Fruit fly (Drosophila melanogaster) whole organism, embryonic: ENCODE results near the gene CG34307.
A peak's percentile ranks its signal among the peaks of the same experiment; 100 is the strongest.

ENCODE experiments used
- Asciz ChIP-seq: fragments of 200-800 bp; sonication (Bioruptor generic); optimal IDR thresholded peaks from 2 replicates; lab custom pipeline; 2017; ENCODE audit warnings: missing biosample characterization, mild to moderate bottlenecking, missing genetic modification characterization, missing genetic modification reagents
- Bdp1 ChIP-seq: fragments of 200-800 bp; sonication (Bioruptor generic); optimal IDR thresholded peaks from 3 replicates; lab custom pipeline; 2016; ENCODE audit warnings: missing biosample characterization, missing genetic modification characterization
- CG10267 ChIP-seq: fragments of 200-800 bp; sonication (Bioruptor generic); optimal IDR thresholded peaks from 2 replicates; lab custom pipeline; 2018; ENCODE audit warnings: missing biosample characterization, mild to moderate bottlenecking, missing genetic modification characterization, moderate library complexity
- CG12219 ChIP-seq: fragments of 200-800 bp; sonication (Bioruptor generic); optimal IDR thresholded peaks from 3 replicates; lab custom pipeline; 2018; ENCODE audit warnings: missing biosample characterization, mild to moderate bottlenecking, missing genetic modification characterization
- CG15479 ChIP-seq: fragments of 200-800 bp; sonication (Bioruptor generic); optimal IDR thresholded peaks from 3 replicates; lab custom pipeline; 2019; ENCODE audit warnings: missing biosample characterization, mild to moderate bottlenecking, missing genetic modification characterization, moderate library complexity
- CG16863 ChIP-seq: fragments of 200-800 bp; sonication (Bioruptor generic); optimal IDR thresholded peaks from 3 replicates; lab custom pipeline; 2016; ENCODE audit warnings: missing biosample characterization, missing genetic modification characterization
- CG17385 ChIP-seq: fragments of 200-800 bp; sonication (Bioruptor generic); optimal IDR thresholded peaks from 3 replicates; lab custom pipeline; 2018; ENCODE audit warnings: missing biosample characterization, mild to moderate bottlenecking, missing genetic modification characterization
- CG17568 ChIP-seq: fragments of 200-800 bp; sonication (Bioruptor generic); optimal IDR thresholded peaks from 2 replicates; lab custom pipeline; 2018; ENCODE audit warnings: missing biosample characterization, mild to moderate bottlenecking, missing genetic modification characterization, moderate library complexity
- CG1832 ChIP-seq: fragments of 200-800 bp; sonication (Bioruptor generic); optimal IDR thresholded peaks from 2 replicates; lab custom pipeline; 2017; ENCODE audit warnings: missing biosample characterization, mild to moderate bottlenecking, missing genetic modification characterization, inconsistent platforms
- CG18599 ChIP-seq: fragments of 200-800 bp; sonication (Bioruptor generic); optimal IDR thresholded peaks from 3 replicates; lab custom pipeline; 2017; ENCODE audit warnings: missing biosample characterization, missing genetic modification characterization, mild to moderate bottlenecking, moderate library complexity, missing genetic modification reagents
- CG31388 ChIP-seq: fragments of 200-800 bp; sonication (Bioruptor generic); optimal IDR thresholded peaks from 2 replicates; lab custom pipeline; 2016; ENCODE audit warnings: missing biosample characterization, missing genetic modification characterization
- CG4854 ChIP-seq: fragments of 200-800 bp; sonication (Bioruptor generic); optimal IDR thresholded peaks from 2 replicates; lab custom pipeline; 2016; ENCODE audit warnings: missing biosample characterization, missing genetic modification characterization, inconsistent platforms
- CG6791 ChIP-seq: fragments of 200-800 bp; sonication (Bioruptor generic); IDR thresholded peaks from 3 replicates; pipeline ENCODE4 v1.3.6; 2022; ENCODE audit warnings: missing biosample characterization, missing genetic modification characterization; ENCODE audit not compliant: partially characterized antibody
- CG7271 ChIP-seq: fragments of 200-800 bp; sonication (Bioruptor generic); optimal IDR thresholded peaks from 2 replicates; lab custom pipeline; 2018; ENCODE audit warnings: missing biosample characterization, mild to moderate bottlenecking, missing genetic modification characterization, moderate library complexity
- CG7556 ChIP-seq: fragments of 200-800 bp; sonication (Bioruptor generic); optimal IDR thresholded peaks from 2 replicates; lab custom pipeline; 2017; ENCODE audit warnings: missing biosample characterization, mild to moderate bottlenecking, missing genetic modification characterization
- CG7987 ChIP-seq: fragments of 200-800 bp; sonication (Bioruptor generic); optimal IDR thresholded peaks from 2 replicates; lab custom pipeline; 2018; ENCODE audit warnings: missing biosample characterization, mild to moderate bottlenecking, missing genetic modification characterization, moderate library complexity
- CG8290 ChIP-seq, 3 experiments: fragments of 200-800 bp; sonication (Bioruptor generic); optimal IDR thresholded peaks; 2 replicates each; lab custom pipeline; 2016 to 2019; ENCODE audit warnings: missing biosample characterization in 3 of 3, missing genetic modification characterization in 3 of 3, mild to moderate bottlenecking in 2 of 3, moderate library complexity in 1 of 3
- CG9817 ChIP-seq: fragments of 200-800 bp; sonication (Bioruptor generic); optimal IDR thresholded peaks from 2 replicates; lab custom pipeline; 2018; ENCODE audit warnings: missing biosample characterization, mild to moderate bottlenecking, missing genetic modification characterization, moderate library complexity
- CTCF ChIP-seq: fragments of 200-800 bp; sonication (Bioruptor generic); optimal IDR thresholded peaks from 2 replicates; lab custom pipeline; 2017; ENCODE audit warnings: missing biosample characterization, mild to moderate bottlenecking, missing genetic modification characterization, moderate library complexity
- CrebB ChIP-seq: fragments of 200-800 bp; sonication (Bioruptor generic); optimal IDR thresholded peaks from 3 replicates; lab custom pipeline; 2018; ENCODE audit warnings: missing biosample characterization, mild to moderate bottlenecking, missing genetic modification characterization
- D ChIP-seq, 2 experiments: fragments of 200-800 bp in 1 of 2; fragments of >200 bp in 1 of 2; sonication (Bioruptor generic) in 1 of 2; optimal IDR thresholded peaks; 2 replicates in 1 of 2; 3 replicates in 1 of 2; lab custom pipeline; 2017; ENCODE audit warnings: mild to moderate bottlenecking in 1 of 2, missing biosample characterization in 1 of 2, missing genetic modification characterization in 1 of 2, missing genetic modification reagents in 1 of 2
- Ets97D ChIP-seq: fragments of 200-800 bp; sonication (Bioruptor generic); optimal IDR thresholded peaks from 3 replicates; lab custom pipeline; 2016; ENCODE audit warnings: missing biosample characterization, missing genetic modification characterization
- HLHmδ ChIP-seq: fragments of 200-800 bp; sonication (Bioruptor generic); optimal IDR thresholded peaks from 2 replicates; lab custom pipeline; 2018; ENCODE audit warnings: missing biosample characterization, mild to moderate bottlenecking, missing genetic modification characterization, moderate library complexity
- Mad ChIP-seq: fragments of 200-800 bp; sonication (Bioruptor generic); optimal IDR thresholded peaks from 2 replicates; lab custom pipeline; 2016; ENCODE audit warnings: missing biosample characterization, missing genetic modification characterization
- Myb ChIP-seq: fragments of 200-800 bp; sonication (Bioruptor generic); optimal IDR thresholded peaks from 2 replicates; lab custom pipeline; 2016; ENCODE audit warnings: missing biosample characterization, missing genetic modification characterization
- Scr ChIP-seq: fragments of 200-800 bp; sonication (Bioruptor generic); IDR thresholded peaks from 2 replicates; pipeline ENCODE4 v1.3.6; 2022; ENCODE audit warnings: missing biosample characterization, missing genetic modification characterization; ENCODE audit not compliant: partially characterized antibody
- Trl ChIP-seq, 3 experiments: fragments of >200 bp in 2 of 3; fragments of 200-800 bp in 1 of 3; sonication (Bioruptor generic) in 1 of 3; optimal IDR thresholded peaks; 2 replicates in 1 of 3; 3 replicates in 2 of 3; lab custom pipeline; 2016 to 2017; ENCODE audit warnings: missing biosample characterization in 1 of 3, missing genetic modification characterization in 1 of 3
- Xrp1 ChIP-seq: fragments of 200-800 bp; sonication (Bioruptor generic); IDR thresholded peaks from 2 replicates; pipeline ENCODE4 v1.3.6; 2022; ENCODE audit warnings: missing biosample characterization, missing genetic modification characterization
- abd-A ChIP-seq: fragments of 200-800 bp; sonication (Bioruptor generic); optimal IDR thresholded peaks from 3 replicates; lab custom pipeline; 2019; ENCODE audit warnings: missing biosample characterization, mild to moderate bottlenecking, missing genetic modification characterization, moderate library complexity
- ap ChIP-seq: fragments of 200-800 bp; sonication (Bioruptor generic); IDR thresholded peaks from 2 replicates; pipeline ENCODE4 v1.3.6; 2022; ENCODE audit warnings: missing biosample characterization, missing genetic modification characterization
- corto ChIP-seq: fragments of 200-800 bp; sonication (Bioruptor generic); optimal IDR thresholded peaks from 2 replicates; lab custom pipeline; 2016; ENCODE audit warnings: missing biosample characterization, mild to moderate bottlenecking, missing genetic modification characterization, moderate library complexity
- dati ChIP-seq: fragments of 200-800 bp; sonication (Bioruptor generic); IDR thresholded peaks from 2 replicates; pipeline ENCODE4 v1.3.6; 2022; ENCODE audit warnings: missing biosample characterization, missing genetic modification characterization
- dm ChIP-seq: fragments of 200-800 bp; sonication (Bioruptor generic); optimal IDR thresholded peaks from 3 replicates; lab custom pipeline; 2016; ENCODE audit warnings: missing biosample characterization, missing genetic modification characterization
- ftz-f1 ChIP-seq: fragments of 200-800 bp; sonication (Bioruptor generic); optimal IDR thresholded peaks from 2 replicates; lab custom pipeline; 2016; ENCODE audit warnings: missing biosample characterization, missing genetic modification characterization
- gro ChIP-seq: fragments of 200-800 bp; sonication (Bioruptor generic); optimal IDR thresholded peaks from 2 replicates; lab custom pipeline; 2016; ENCODE audit warnings: missing biosample characterization, missing genetic modification characterization
- gsb ChIP-seq: fragments of 200-800 bp; sonication (Bioruptor generic); IDR thresholded peaks from 2 replicates; pipeline ENCODE4 v1.3.6; 2022; ENCODE audit warnings: missing biosample characterization, missing genetic modification characterization
- insv ChIP-seq, 2 experiments: fragments of 200-800 bp; sonication (Bioruptor generic); optimal IDR thresholded peaks; 3 replicates each; lab custom pipeline; 2016 to 2018; ENCODE audit warnings: missing biosample characterization in 2 of 2, missing genetic modification characterization in 2 of 2
- kah ChIP-seq: fragments of 200-800 bp; sonication (Bioruptor generic); optimal IDR thresholded peaks from 2 replicates; lab custom pipeline; 2018; ENCODE audit warnings: missing biosample characterization, mild to moderate bottlenecking, missing genetic modification characterization
- lbe ChIP-seq: fragments of 200-800 bp; sonication (Bioruptor generic); optimal IDR thresholded peaks from 2 replicates; lab custom pipeline; 2016; ENCODE audit warnings: missing biosample characterization, mild to moderate bottlenecking, missing genetic modification characterization
- mld ChIP-seq: fragments of 200-800 bp; sonication (Bioruptor generic); IDR thresholded peaks from 3 replicates; pipeline ENCODE4 v1.3.6; 2022; ENCODE audit warnings: missing biosample characterization, missing genetic modification characterization; ENCODE audit not compliant: partially characterized antibody
- schlank ChIP-seq: fragments of 200-800 bp; sonication (Bioruptor generic); optimal IDR thresholded peaks from 2 replicates; lab custom pipeline; 2018; ENCODE audit warnings: missing biosample characterization, mild to moderate bottlenecking, missing genetic modification characterization
- shn ChIP-seq: fragments of 200-800 bp; sonication (Bioruptor generic); optimal IDR thresholded peaks from 3 replicates; lab custom pipeline; 2016; ENCODE audit warnings: missing biosample characterization, missing genetic modification characterization
- sob ChIP-seq: fragments of 200-800 bp; sonication (Bioruptor generic); IDR thresholded peaks from 2 replicates; pipeline ENCODE4 v1.3.6; 2022; ENCODE audit warnings: missing biosample characterization, missing genetic modification characterization
- tio ChIP-seq: fragments of 200-800 bp; sonication (Bioruptor generic); optimal IDR thresholded peaks from 2 replicates; lab custom pipeline; 2017; ENCODE audit warnings: missing biosample characterization, missing genetic modification characterization, inconsistent platforms
- twi ChIP-seq: fragments of 200-800 bp; optimal IDR thresholded peaks from 2 replicates; lab custom pipeline; 2019; ENCODE audit warnings: missing biosample characterization, mild to moderate bottlenecking, missing genetic modification characterization, moderate library complexity
- zen2 ChIP-seq: fragments of 200-800 bp; sonication (Bioruptor generic); IDR thresholded peaks from 3 replicates; pipeline ENCODE4 v1.3.6; 2022; ENCODE audit warnings: missing biosample characterization, missing genetic modification characterization; ENCODE audit not compliant: partially characterized antibody
- zf30C ChIP-seq: fragments of 200-800 bp; sonication (Bioruptor generic); optimal IDR thresholded peaks from 3 replicates; lab custom pipeline; 2018; ENCODE audit warnings: missing biosample characterization, mild to moderate bottlenecking, missing genetic modification characterization

The CG34307 gene

dm6 chr3R:11849378-11850249 lies 47.8 kb upstream of the CG34307 start (continued):
- TF ChIP-seq CG17568 (peak; percentile 75), CG7987 (peak; percentile 68), CG17385 (peak; percentile 81), CG31388 (GFP tag; lab: Kevin White, UChicago) (peak; percentile 84), ap (peak; percentile 89), insv (GFP tag; optimal IDR thresholded peaks at IDR 0.05; lab: Kevin White, UChicago) (no peak), Xrp1 (peak; percentile 95), CG1832 (GFP tag; lab: Kevin White, UChicago) (no peak), Scr (GFP tag; lab: Robert Waterston, UW) (no peak), kah (peak; percentile 82), mld (GFP tag; lab: Robert Waterston, UW) (no peak), corto (GFP tag; lab: Kevin White, UChicago) (no peak), Trl (optimal IDR thresholded peaks at IDR 0.05; lab: Kevin White, UChicago) (no peak), Trl (GFP tag; optimal IDR thresholded peaks at IDR 0.05; lab: Kevin White, UChicago) (peak; percentile 92), twi (tag; lab: Kevin White, UChicago) (peak; percentile 87), CG8290 (GFP tag; optimal IDR thresholded peaks at IDR 0.05; lab: Kevin White, UChicago) (peak; percentile 89), CG8290 (tag; optimal IDR thresholded peaks at IDR 0.05; lab: Kevin White, UChicago) (peak; percentile 63 to 89), D (optimal IDR thresholded peaks at IDR 0.05; lab: Kevin White, UChicago) (no peak), D (GFP tag; optimal IDR thresholded peaks at IDR 0.05; lab: Kevin White, UChicago) (peak; percentile 96), lbe (GFP tag; lab: Kevin White, UChicago) (no peak), CG4854 (GFP tag; lab: Kevin White, UChicago) (peak; percentile 84), CG18599 (peak; percentile 76), CG9817 (tag; lab: Kevin White, UChicago) (peak; percentile 66), CrebB (peak; percentile 57), CG15479 (GFP tag; lab: Kevin White, UChicago) (no peak), Myb (peak; percentile 57), CTCF (GFP tag; lab: Kevin White, UChicago) (peak; percentile 57), CG6791 (GFP tag; lab: Robert Waterston, UW) (no peak; the same call in 2 of the 3 replicates), HLHmδ (GFP tag; lab: Kevin White, UChicago) (no peak), CG10267 (tag; lab: Kevin White, UChicago) (peak; percentile 83), Mad (peak; percentile 84), CG16863 (GFP tag; lab: Kevin White, UChicago) (peak; percentile 90), Bdp1 (GFP tag; lab: Kevin White, UChicago) (peak; percentile 80), ftz-f1 (no peak), CG12219 (GFP tag; lab: Kevin White, UChicago) (peak; percentile 87), shn (peak; percentile 81), gro (GFP tag; lab: Kevin White, UChicago) (no peak), zf30C (GFP tag; lab: Kevin White, UChicago) (peak; percentile 55), Asciz (GFP tag; lab: Kevin White, UChicago) (peak; percentile 96), sob (peak; percentile 83; the same call in 1 of the 2 replicates), Ets97D (GFP tag; lab: Kevin White, UChicago) (peak; percentile 74), schlank (no peak), tio (GFP tag; lab: Kevin White, UChicago) (peak; percentile 88), dati (peak; percentile 91), CG7556 (peak; percentile 88), CG7271 (tag; lab: Kevin White, UChicago) (no peak), abd-A (tag; lab: Kevin White, UChicago) (peak; percentile 78), dm (GFP tag; lab: Kevin White, UChicago) (peak; percentile 81), zen2 (no peak), gsb (GFP tag; lab: Robert Waterston, UW) (no peak)
